In the genomic region with DNA sequence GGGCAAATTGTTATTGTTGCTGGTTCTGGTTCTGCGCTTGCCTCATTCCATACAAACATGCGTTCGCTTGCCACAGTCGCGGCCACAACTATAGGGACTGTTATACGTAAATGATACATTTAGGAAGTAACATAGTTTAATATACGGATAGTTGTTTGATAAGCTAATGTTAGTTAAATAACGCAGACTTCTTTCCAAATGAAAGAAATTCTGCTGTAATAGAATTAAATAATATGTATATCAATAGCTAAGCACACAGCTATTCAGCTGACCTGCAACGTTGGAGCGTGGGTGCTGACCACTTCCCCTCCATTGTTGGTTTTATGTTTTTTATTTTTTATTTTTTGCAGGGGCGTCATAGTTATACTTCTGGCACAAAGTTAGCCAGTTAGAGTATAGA, we compare ENCODE assay signal across 1 fruit fly cellular context.
TF ChIP-seq lines count a peak whose summit lies in the region.

No protein-coding gene starts in this region.

TF ChIP-seq in whole organism, embryonic, 481 proteins besides CTCF, POLR2A, EP300 and RAD21 (continued from another document):
- no peak for TF ChIP-seq CG11085 (GFP tag; IDR thresholded peaks at IDR 0.05; lab: Robert Waterston, UW)
- TF ChIP-seq tup (GFP tag; optimal IDR thresholded peaks at IDR 0.05; lab: Kevin White, UChicago): no peak
- peak; percentile 50 for TF ChIP-seq fd96Cb (tag; optimal IDR thresholded peaks at IDR 0.05; lab: Kevin White, UChicago)
- TF ChIP-seq Camta (GFP tag; optimal IDR thresholded peaks at IDR 0.05; lab: Kevin White, UChicago): peak; percentile 48
- peak; percentile 72 for TF ChIP-seq Ptx1 (GFP tag; IDR thresholded peaks at IDR 0.05; lab: Robert Waterston, UW)
- TF ChIP-seq CG16815 (GFP tag; optimal IDR thresholded peaks at IDR 0.05; lab: Kevin White, UChicago): no peak
- TF ChIP-seq CG10543 (GFP tag; optimal IDR thresholded peaks at IDR 0.05; lab: Kevin White, UChicago): no peak
- TF ChIP-seq B-H2 (GFP tag; optimal IDR thresholded peaks at IDR 0.05; lab: Kevin White, UChicago): no peak
- peak; percentile 59 for TF ChIP-seq CG3281 (GFP tag; optimal IDR thresholded peaks at IDR 0.05; lab: Kevin White, UChicago)
- peak; percentile 21 for TF ChIP-seq CG12155 (GFP tag; optimal IDR thresholded peaks at IDR 0.05; lab: Kevin White, UChicago)
- no peak for TF ChIP-seq CG7786 (GFP tag; optimal IDR thresholded peaks at IDR 0.05; lab: Kevin White, UChicago)
- no peak for TF ChIP-seq emc (GFP tag; optimal IDR thresholded peaks at IDR 0.05; lab: Kevin White, UChicago)
- peak; percentile 29 for TF ChIP-seq CG15514 (GFP tag; optimal IDR thresholded peaks at IDR 0.05; lab: Kevin White, UChicago)
- no peak for TF ChIP-seq repo (GFP tag; optimal IDR thresholded peaks at IDR 0.05; lab: Kevin White, UChicago)
- TF ChIP-seq CG15601 (tag; optimal IDR thresholded peaks at IDR 0.05; lab: Kevin White, UChicago): no peak
- peak; percentile 36 for TF ChIP-seq CG15696 (tag; optimal IDR thresholded peaks at IDR 0.05; lab: Kevin White, UChicago)
- TF ChIP-seq usp (GFP tag; optimal IDR thresholded peaks at IDR 0.05; lab: Kevin White, UChicago): no peak
- peak; percentile 35 for TF ChIP-seq CG4707 (GFP tag; optimal IDR thresholded peaks at IDR 0.05; lab: Kevin White, UChicago)
- peak; percentile 24 for TF ChIP-seq Max (GFP tag; optimal IDR thresholded peaks at IDR 0.05; lab: Kevin White, UChicago)
- peak; percentile 15 for TF ChIP-seq Nf-YB (GFP tag; optimal IDR thresholded peaks at IDR 0.05; lab: Kevin White, UChicago)
- TF ChIP-seq Pdp1 (GFP tag; optimal IDR thresholded peaks at IDR 0.05; lab: Kevin White, UChicago): peak; percentile 36 to 39
- TF ChIP-seq CG13894 (tag; optimal IDR thresholded peaks at IDR 0.05; lab: Kevin White, UChicago): no peak
- peak; percentile 54 for TF ChIP-seq CG8388 (GFP tag; optimal IDR thresholded peaks at IDR 0.05; lab: Kevin White, UChicago)
- peak; percentile 49 for TF ChIP-seq org-1 (GFP tag; optimal IDR thresholded peaks at IDR 0.05; lab: Kevin White, UChicago)
- TF ChIP-seq D (optimal IDR thresholded peaks at IDR 0.05; lab: Kevin White, UChicago): no peak
- peak; percentile 25 for TF ChIP-seq D (GFP tag; optimal IDR thresholded peaks at IDR 0.05; lab: Kevin White, UChicago)
- TF ChIP-seq CG7928 (GFP tag; optimal IDR thresholded peaks at IDR 0.05; lab: Kevin White, UChicago): no peak
- no peak for TF ChIP-seq Doc2 (GFP tag; IDR thresholded peaks at IDR 0.05; lab: Robert Waterston, UW)
- peak; percentile 70 for TF ChIP-seq Xbp1 (GFP tag; optimal IDR thresholded peaks at IDR 0.05; lab: Kevin White, UChicago)
- peak; percentile 61; the same call in 2 of the 3 replicates for TF ChIP-seq H15 (GFP tag; IDR thresholded peaks at IDR 0.05; lab: Robert Waterston, UW)
- TF ChIP-seq Optix (GFP tag; IDR thresholded peaks at IDR 0.05; lab: Robert Waterston, UW): 0 out of 3 replicates have a peak, but pooled peaks have one; percentile 13
- no peak for TF ChIP-seq CG16779 (GFP tag; IDR thresholded peaks at IDR 0.05; lab: Robert Waterston, UW)
- peak; percentile 11 for TF ChIP-seq Abd-B (GFP tag; optimal IDR thresholded peaks at IDR 0.05; lab: Kevin White, UChicago)
- peak; percentile 6 for TF ChIP-seq Bdp1 (GFP tag; optimal IDR thresholded peaks at IDR 0.05; lab: Kevin White, UChicago)
- no peak for TF ChIP-seq NC2α (GFP tag; optimal IDR thresholded peaks at IDR 0.05; lab: Kevin White, UChicago)
- peak; percentile 72 for TF ChIP-seq CG32767 (GFP tag; IDR thresholded peaks at IDR 0.05; lab: Robert Waterston, UW)
- TF ChIP-seq gem (tag; optimal IDR thresholded peaks at IDR 0.05; lab: Kevin White, UChicago): peak; percentile 76
- peak; percentile 32 for TF ChIP-seq pum (GFP tag; optimal IDR thresholded peaks at IDR 0.05; lab: Kevin White, UChicago)
- peak; percentile 68 for TF ChIP-seq CG14014 (GFP tag; IDR thresholded peaks at IDR 0.05; lab: Robert Waterston, UW)
- TF ChIP-seq CG18476 (GFP tag; optimal IDR thresholded peaks at IDR 0.05; lab: Kevin White, UChicago): peak; percentile 23
- TF ChIP-seq Sox102F (GFP tag; optimal IDR thresholded peaks at IDR 0.05; lab: Kevin White, UChicago): peak; percentile 74
- TF ChIP-seq CG30403 (GFP tag; optimal IDR thresholded peaks at IDR 0.05; lab: Kevin White, UChicago): peak; percentile 53
- peak; percentile 38 for TF ChIP-seq Hand (GFP tag; optimal IDR thresholded peaks at IDR 0.05; lab: Kevin White, UChicago)
- peak; percentile 34 for TF ChIP-seq CG6854 (GFP tag; optimal IDR thresholded peaks at IDR 0.05; lab: Kevin White, UChicago)
- peak; percentile 34 for TF ChIP-seq ewg (GFP tag; optimal IDR thresholded peaks at IDR 0.05; lab: Kevin White, UChicago)
- peak; percentile 85 for TF ChIP-seq sr (GFP tag; IDR thresholded peaks at IDR 0.05; lab: Robert Waterston, UW)
- TF ChIP-seq shn (GFP tag; optimal IDR thresholded peaks at IDR 0.05; lab: Kevin White, UChicago): peak; percentile 16
- TF ChIP-seq CG10366 (GFP tag; IDR thresholded peaks at IDR 0.05; lab: Robert Waterston, UW): peak; percentile 53; the same call in 1 of the 2 replicates
- no peak for TF ChIP-seq CG33213 (GFP tag; optimal IDR thresholded peaks at IDR 0.05; lab: Kevin White, UChicago)
- peak; percentile 31 for TF ChIP-seq CG9609 (GFP tag; optimal IDR thresholded peaks at IDR 0.05; lab: Kevin White, UChicago)
- peak; percentile 19 for TF ChIP-seq pnt (GFP tag; optimal IDR thresholded peaks at IDR 0.05; lab: Kevin White, UChicago)
- peak; percentile 32 for TF ChIP-seq bcd (GFP tag; optimal IDR thresholded peaks at IDR 0.05; lab: Kevin White, UChicago)
- no peak for TF ChIP-seq br (optimal IDR thresholded peaks at IDR 0.05; lab: Kevin White, UChicago)
TF ChIP-seq in whole organism, embryonic: peak in this region for 254.
